Worm (Caenorhabditis elegans): ENCODE data around the gene pkc-1.

ce11 chrV:11995862-11996261 lies 36.1 kb downstream of the pkc-1 start, which contains the start of gene C52E4.12:
- TF ChIP-seq egl-13 (tag; optimal IDR thresholded peaks at IDR 0.05): no peak
- no peak for TF ChIP-seq lin-39 (tag; optimal IDR thresholded peaks at IDR 0.05)
- TF ChIP-seq ztf-11 (tag; optimal IDR thresholded peaks at IDR 0.05): no peak
- TF ChIP-seq ceh-82 (tag; optimal IDR thresholded peaks at IDR 0.05): no peak
- TF ChIP-seq ztf-4 (tag; optimal IDR thresholded peaks at IDR 0.05): no peak
- TF ChIP-seq Y116A8C.19 (tag; optimal IDR thresholded peaks at IDR 0.05; ENCODE audit: borderline replicate concordance): no peak

Measured in whole organism, L1 larva.